Worm (Caenorhabditis elegans) whole organism, L1 larva: ENCODE data around the gene madf-11.

Source experiments
- F16B12.6 ChIP-seq: fragments of 150-350 bp; optimal IDR thresholded peaks from 2 replicates; lab custom pipeline; 2014; ENCODE audit warnings: missing biosample characterization, missing genetic modification characterization
- Y116A8C.19 ChIP-seq: sonication (generic microtip); optimal IDR thresholded peaks from 2 replicates; lab custom pipeline; 2016; ENCODE audit warnings: missing compliant biosample characterization, missing genetic modification characterization, borderline replicate concordance
- aha-1 ChIP-seq: fragments of 150-350 bp; optimal IDR thresholded peaks from 2 replicates; lab custom pipeline; 2014; ENCODE audit warnings: missing biosample characterization, missing genetic modification characterization
- aly-2 ChIP-seq: fragments of 150-350 bp; optimal IDR thresholded peaks from 2 replicates; lab custom pipeline; 2014; ENCODE audit warnings: missing biosample characterization, missing genetic modification characterization
- ama-1 ChIP-seq: fragments of 150-350 bp; optimal IDR thresholded peaks from 2 replicates; lab custom pipeline; 2014
- blmp-1 ChIP-seq: fragments of 150-350 bp; optimal IDR thresholded peaks from 2 replicates; lab custom pipeline; 2014; ENCODE audit warnings: missing biosample characterization, missing genetic modification characterization
- ceh-8 ChIP-seq: fragments of 200-800 bp; sonication (Bioruptor generic); optimal IDR thresholded peaks from 2 replicates; lab custom pipeline; 2018; ENCODE audit warnings: mild to moderate bottlenecking, missing genetic modification characterization, moderate library complexity, missing compliant biosample characterization
- ceh-88 ChIP-seq: fragments of 200-800 bp; sonication (Bioruptor generic); IDR thresholded peaks from 2 replicates; pipeline ENCODE4 v1.3.6; 2022; ENCODE audit warnings: missing genetic modification characterization, missing compliant biosample characterization
- ces-1 ChIP-seq: fragments of 150-350 bp; optimal IDR thresholded peaks from 2 replicates; lab custom pipeline; 2014; ENCODE audit warnings: missing biosample characterization, missing genetic modification reagents, missing genetic modification characterization
- dsc-1 ChIP-seq: sonication (generic microtip); optimal IDR thresholded peaks from 2 replicates; lab custom pipeline; 2016; ENCODE audit warnings: mild to moderate bottlenecking, missing genetic modification characterization, missing compliant biosample characterization
- efl-3 ChIP-seq: fragments of 200-800 bp; sonication (Bioruptor generic); optimal IDR thresholded peaks from 2 replicates; lab custom pipeline; 2018; ENCODE audit warnings: mild to moderate bottlenecking, missing genetic modification characterization, missing compliant biosample characterization
- egl-13 ChIP-seq: sonication (generic microtip); optimal IDR thresholded peaks from 2 replicates; lab custom pipeline; 2016; ENCODE audit warnings: missing genotype, missing genetic modification reagents, missing genetic modification characterization, missing compliant biosample characterization
- elt-3 ChIP-seq, 6 experiments: fragments of 150-350 bp in 1 of 6; sonication (generic microtip); optimal IDR thresholded peaks; 2 replicates each; lab custom pipeline; 2017 to 2018; ENCODE audit warnings: missing biosample characterization in 6 of 6, missing genetic modification characterization in 6 of 6, inconsistent platforms in 1 of 6
- fkh-10 ChIP-seq: sonication (generic microtip); optimal IDR thresholded peaks from 2 replicates; lab custom pipeline; 2017; ENCODE audit warnings: missing biosample characterization, missing genetic modification reagents, missing genetic modification characterization
- fkh-4 ChIP-seq: sonication (generic microtip); optimal IDR thresholded peaks from 2 replicates; lab custom pipeline; 2016; ENCODE audit warnings: missing compliant biosample characterization, missing genetic modification characterization, borderline replicate concordance
- fkh-8 ChIP-seq: sonication (generic microtip); optimal IDR thresholded peaks from 2 replicates; lab custom pipeline; 2016; ENCODE audit warnings: mild to moderate bottlenecking, missing genetic modification characterization, missing compliant biosample characterization
- hlh-17 ChIP-seq: fragments of 200-800 bp; sonication (Bioruptor generic); optimal IDR thresholded peaks from 2 replicates; lab custom pipeline; 2018; ENCODE audit warnings: missing genetic modification characterization, mild to moderate bottlenecking, missing compliant biosample characterization, moderate library complexity, borderline replicate concordance
- hlh-4 ChIP-seq: sonication (generic microtip); optimal IDR thresholded peaks from 2 replicates; lab custom pipeline; 2016; ENCODE audit warnings: mild to moderate bottlenecking, missing genetic modification characterization, missing compliant biosample characterization
- hpl-2 ChIP-seq: fragments of 150-350 bp; optimal IDR thresholded peaks from 2 replicates; lab custom pipeline; 2014; ENCODE audit warnings: missing biosample characterization, missing genetic modification reagents, missing genetic modification characterization
- isw-1 ChIP-seq: fragments of 200-800 bp; sonication (Bioruptor generic); IDR thresholded peaks from 2 replicates; pipeline ENCODE4 v1.3.6; 2022; ENCODE audit warnings: missing genetic modification characterization, missing compliant biosample characterization
- lin-14 ChIP-seq: fragments of 200-800 bp; sonication (Bioruptor generic); optimal IDR thresholded peaks from 2 replicates; lab custom pipeline; 2018; ENCODE audit warnings: mild to moderate bottlenecking, missing genetic modification characterization, moderate library complexity, missing compliant biosample characterization
- lin-35 ChIP-seq, 2 experiments: fragments of 150-350 bp; optimal IDR thresholded peaks; 2 replicates each; lab custom pipeline; 2014; ENCODE audit warnings: missing biosample characterization in 2 of 2, missing genetic modification characterization in 2 of 2, missing genetic modification reagents in 2 of 2
- lir-3 ChIP-seq: sonication (generic microtip); optimal IDR thresholded peaks from 2 replicates; lab custom pipeline; 2016; ENCODE audit warnings: mild to moderate bottlenecking, missing genetic modification characterization, moderate library complexity, missing compliant biosample characterization; ENCODE audit not compliant: poor library complexity
- lsy-2 ChIP-seq, 2 experiments: fragments of 150-350 bp; optimal IDR thresholded peaks; 2 replicates each; lab custom pipeline; 2014; ENCODE audit warnings: missing biosample characterization in 2 of 2, missing genetic modification characterization in 2 of 2
- mdl-1 ChIP-seq, 2 experiments: fragments of 150-350 bp; optimal IDR thresholded peaks; 2 replicates each; lab custom pipeline; 2014 to 2017; ENCODE audit warnings: missing biosample characterization in 2 of 2, missing genetic modification characterization in 2 of 2, inconsistent platforms in 1 of 2
- nhr-12 ChIP-seq: sonication (generic microtip); optimal IDR thresholded peaks from 2 replicates; lab custom pipeline; 2017; ENCODE audit warnings: missing biosample characterization, missing genetic modification characterization
- nhr-19 ChIP-seq: fragments of 200-800 bp; sonication (Bioruptor generic); conservative IDR thresholded peaks from 2 replicates; pipeline ENCODE4 v1.3.6; 2022; ENCODE audit warnings: missing genetic modification characterization, missing compliant biosample characterization
- nhr-20 ChIP-seq: sonication (generic microtip); optimal IDR thresholded peaks from 2 replicates; lab custom pipeline; 2016; ENCODE audit warnings: mild to moderate bottlenecking, missing genetic modification characterization, missing compliant biosample characterization
- nhr-237 ChIP-seq: fragments of 150-350 bp; optimal IDR thresholded peaks from 2 replicates; lab custom pipeline; 2014; ENCODE audit warnings: missing biosample characterization, missing genetic modification characterization
- nhr-28 ChIP-seq: fragments of 150-350 bp; optimal IDR thresholded peaks from 2 replicates; lab custom pipeline; 2014; ENCODE audit warnings: missing biosample characterization, missing genetic modification characterization
- nhr-47 ChIP-seq: sonication (generic microtip); optimal IDR thresholded peaks from 2 replicates; lab custom pipeline; 2016; ENCODE audit warnings: mild to moderate bottlenecking, missing genetic modification characterization, moderate library complexity, missing compliant biosample characterization
- nhr-71 ChIP-seq: sonication (generic microtip); optimal IDR thresholded peaks from 2 replicates; lab custom pipeline; 2016; ENCODE audit warnings: mild to moderate bottlenecking, missing genetic modification characterization, moderate library complexity, missing compliant biosample characterization
- nhr-76 ChIP-seq: sonication (generic microtip); optimal IDR thresholded peaks from 2 replicates; lab custom pipeline; 2017; ENCODE audit warnings: missing biosample characterization, missing genetic modification characterization
- nhr-77 ChIP-seq: fragments of 150-350 bp; optimal IDR thresholded peaks from 2 replicates; lab custom pipeline; 2014; ENCODE audit warnings: missing biosample characterization, missing genetic modification characterization
- nhr-84 ChIP-seq: sonication (generic microtip); optimal IDR thresholded peaks from 2 replicates; lab custom pipeline; 2017; ENCODE audit warnings: missing biosample characterization, missing genetic modification characterization
- pag-3 ChIP-seq: sonication (generic microtip); optimal IDR thresholded peaks from 2 replicates; lab custom pipeline; 2017; ENCODE audit warnings: missing genetic modification characterization, mild to moderate bottlenecking, missing compliant biosample characterization, antibody characterized with exemption, borderline replicate concordance; ENCODE audit not compliant: insufficient read depth
- pax-3 ChIP-seq: fragments of 200-800 bp; sonication (Bioruptor generic); optimal IDR thresholded peaks from 2 replicates; lab custom pipeline; 2018; ENCODE audit warnings: mild to moderate bottlenecking, missing genetic modification characterization, moderate library complexity, missing compliant biosample characterization
- rnt-1 ChIP-seq: sonication (generic microtip); optimal IDR thresholded peaks from 2 replicates; lab custom pipeline; 2016; ENCODE audit warnings: mild to moderate bottlenecking, missing genetic modification characterization, moderate library complexity, missing compliant biosample characterization
- snu-23 ChIP-seq: sonication (generic microtip); optimal IDR thresholded peaks from 2 replicates; lab custom pipeline; 2016; ENCODE audit warnings: missing genetic modification characterization, missing compliant biosample characterization
- sox-4 ChIP-seq: sonication (generic microtip); optimal IDR thresholded peaks from 2 replicates; lab custom pipeline; 2016; ENCODE audit warnings: missing genetic modification characterization, missing compliant biosample characterization
- sptf-1 ChIP-seq: fragments of 150-350 bp; optimal IDR thresholded peaks from 2 replicates; lab custom pipeline; 2014; ENCODE audit warnings: missing biosample characterization, missing genetic modification characterization
- tbx-2 ChIP-seq: sonication (generic microtip); optimal IDR thresholded peaks from 2 replicates; lab custom pipeline; 2016; ENCODE audit warnings: missing genetic modification characterization, missing compliant biosample characterization
- tlp-1 ChIP-seq: fragments of 150-350 bp; optimal IDR thresholded peaks from 2 replicates; lab custom pipeline; 2014; ENCODE audit warnings: missing biosample characterization, missing genetic modification characterization
- unc-30 ChIP-seq: sonication (generic microtip); optimal IDR thresholded peaks from 2 replicates; lab custom pipeline; 2017; ENCODE audit warnings: missing biosample characterization, missing genetic modification characterization
- unc-62 ChIP-seq: fragments of 150-350 bp; optimal IDR thresholded peaks from 2 replicates; lab custom pipeline; 2014; ENCODE audit warnings: missing biosample characterization, missing genetic modification reagents, missing genetic modification characterization
- unc-86 ChIP-seq: sonication (generic microtip); optimal IDR thresholded peaks from 2 replicates; lab custom pipeline; 2016; ENCODE audit warnings: missing genetic modification characterization, missing compliant biosample characterization
- unc-98 ChIP-seq: fragments of 200-800 bp; sonication (Bioruptor generic); IDR thresholded peaks from 2 replicates; pipeline ENCODE4 v1.3.6; 2022; ENCODE audit warnings: missing genetic modification characterization, missing compliant biosample characterization
- xbp-1 ChIP-seq: sonication (generic microtip); optimal IDR thresholded peaks from 2 replicates; lab custom pipeline; 2016; ENCODE audit warnings: missing genetic modification characterization, missing compliant biosample characterization
- zip-4 ChIP-seq: fragments of 200-800 bp; sonication (Bioruptor generic); optimal IDR thresholded peaks from 2 replicates; lab custom pipeline; 2018; ENCODE audit warnings: mild to moderate bottlenecking, missing genetic modification characterization, moderate library complexity, missing compliant biosample characterization
- ztf-11 ChIP-seq, 2 experiments: sonication (generic microtip); optimal IDR thresholded peaks; 2 replicates each; lab custom pipeline; 2016 to 2017; ENCODE audit warnings: missing genetic modification characterization in 2 of 2, missing biosample characterization in 1 of 2, missing compliant biosample characterization in 1 of 2

Gene madf-11

ce11 chrIII:5564799-5565198, 38.5 kb downstream of the madf-11 start, which contains the start of gene mlc-3:
mlc-3 (plus strand) TSS chrIII:5565025.
- TF ChIP-seq lin-14 (GFP tag; lab: Kevin White, UChicago), result peak; percentile 48
- peak in 1 of 2 experiments; percentile 32 for TF ChIP-seq lsy-2 (tag; optimal IDR thresholded peaks at IDR 0.05; lab: Kevin White, UChicago)
- TF ChIP-seq rnt-1 (tag; lab: Kevin White, UChicago), result peak; percentile 65
- TF ChIP-seq isw-1 (GFP tag; lab: Robert Waterston, UW), result no peak
- TF ChIP-seq fkh-8 (tag; lab: Kevin White, UChicago), result no peak
- TF ChIP-seq nhr-237, result no peak
- TF ChIP-seq xbp-1, result peak; percentile 2
- no peak for TF ChIP-seq fkh-10
- TF ChIP-seq mdl-1 (tag; optimal IDR thresholded peaks at IDR 0.05; lab: Kevin White, UChicago), result no peak
- TF ChIP-seq unc-98, result no peak
- no peak for TF ChIP-seq pax-3
- no peak for TF ChIP-seq ceh-88 (GFP tag; lab: Robert Waterston, UW)
- TF ChIP-seq nhr-20 (tag; lab: Kevin White, UChicago), result peak; percentile 40
- TF ChIP-seq aly-2 (tag; lab: Kevin White, UChicago), result no peak
- TF ChIP-seq nhr-12 (tag; lab: Kevin White, UChicago), result no peak
- peak; percentile 3 for TF ChIP-seq tbx-2 (tag; lab: Kevin White, UChicago)
- no peak for TF ChIP-seq zip-4 (GFP tag; lab: Kevin White, UChicago)
- TF ChIP-seq unc-86, result no peak
- TF ChIP-seq nhr-71, result peak; percentile 52
- TF ChIP-seq nhr-77 (tag; lab: Kevin White, UChicago), result peak; percentile 16
- TF ChIP-seq ama-1 (lab: Kevin White, UChicago), result peak; percentile 32
- TF ChIP-seq pag-3 (tag; lab: Kevin White, UChicago), result peak; percentile 56
- peak; percentile 26 for TF ChIP-seq snu-23 (GFP tag; lab: Kevin White, UChicago)
- peak; percentile 11 for TF ChIP-seq dsc-1
- no peak for TF ChIP-seq ces-1
- no peak for TF ChIP-seq tlp-1 (tag; lab: Kevin White, UChicago)
- TF ChIP-seq nhr-19 (GFP tag; lab: Robert Waterston, UW), result peak; percentile 52

- TF ChIP-seq fkh-8 (tag; lab: Kevin White, UChicago) (no peak), aha-1 (tag; lab: Kevin White, UChicago) (no peak), Y116A8C.19 (no peak), sptf-1 (no peak), unc-98 (no peak), lin-35 (GFP tag; optimal IDR thresholded peaks at IDR 0.05; lab: Kevin White, UChicago) (no peak), fkh-4 (tag; lab: Kevin White, UChicago) (no peak)
- TF ChIP-seq, all 84 proteins: peak for 0
These were observed 39.0 kb downstream of the madf-11 start for ce11 chrIII:5564325-5564724.

- TF ChIP-seq ztf-11 (tag; optimal IDR thresholded peaks at IDR 0.05; lab: Kevin White, UChicago), result no peak
- TF ChIP-seq unc-30 (tag; lab: Kevin White, UChicago), result no peak
- TF ChIP-seq aly-2 (tag; lab: Kevin White, UChicago), result no peak
- TF ChIP-seq lir-3 (tag; lab: Kevin White, UChicago), result no peak
- no peak for TF ChIP-seq elt-3 (tag; optimal IDR thresholded peaks at IDR 0.05; lab: Kevin White, UChicago)
- TF ChIP-seq egl-13 (tag; lab: Kevin White, UChicago), result no peak
- TF ChIP-seq nhr-28 (tag; lab: Kevin White, UChicago), result no peak
- peak; percentile 51 for TF ChIP-seq nhr-77 (tag; lab: Kevin White, UChicago)
- no peak for TF ChIP-seq nhr-84 (tag; lab: Kevin White, UChicago)
- TF ChIP-seq ceh-8 (GFP tag; lab: Kevin White, UChicago), result no peak
- no peak for TF ChIP-seq nhr-237
- no peak for TF ChIP-seq nhr-76 (tag; lab: Kevin White, UChicago)
- no peak for TF ChIP-seq nhr-47 (tag; lab: Kevin White, UChicago)
- no peak for TF ChIP-seq hlh-17 (GFP tag; lab: Kevin White, UChicago)
- TF ChIP-seq mdl-1 (tag; optimal IDR thresholded peaks at IDR 0.05; lab: Kevin White, UChicago), result peak in 1 of 2 experiments; percentile 25
- TF ChIP-seq isw-1 (GFP tag; lab: Robert Waterston, UW), result no peak
- no peak for TF ChIP-seq hlh-4
- no peak for TF ChIP-seq ama-1 (lab: Kevin White, UChicago)
- no peak for TF ChIP-seq hpl-2 (GFP tag; lab: Kevin White, UChicago)
- peak; percentile 69 for TF ChIP-seq nhr-71
- peak; percentile 20 for TF ChIP-seq blmp-1 (tag; lab: Kevin White, UChicago)
- TF ChIP-seq unc-62 (GFP tag; lab: Kevin White, UChicago), result no peak
- TF ChIP-seq dsc-1, result peak; percentile 69
- TF ChIP-seq sox-4 (tag; lab: Kevin White, UChicago), result no peak
- TF ChIP-seq F16B12.6, result no peak
- no peak for TF ChIP-seq efl-3 (GFP tag; lab: Kevin White, UChicago)
- TF ChIP-seq unc-98, result no peak
These were observed 39.6 kb downstream of the madf-11 start for ce11 chrIII:5563680-5564079.
